Fruit fly (Drosophila melanogaster) Kc167 (cell line): ENCODE data around the gene moi.

Source experiments
- Myc ChIP-seq: fragments of >200 bp; optimal IDR thresholded peaks from 2 replicates; lab custom pipeline; 2017; ENCODE audit warnings: missing external identifiers
- h ChIP-seq: fragments of >200 bp; optimal IDR thresholded peaks from 3 replicates; lab custom pipeline; 2018; ENCODE audit warnings: missing external identifiers
- insv ChIP-seq: fragments of >200 bp; optimal IDR thresholded peaks from 3 replicates; lab custom pipeline; 2018; ENCODE audit warnings: missing external identifiers
- psq ChIP-seq: fragments of >200 bp; optimal IDR thresholded peaks from 2 replicates; lab custom pipeline; 2017; ENCODE audit warnings: missing external identifiers
- ttk ChIP-seq: sonication (Bioruptor generic); optimal IDR thresholded peaks from 2 replicates; lab custom pipeline; 2017; ENCODE audit warnings: missing external identifiers

dm6 chr3R:18249268-18249667, 6.1 kb upstream of the moi start:
- no peak for TF ChIP-seq psq (lab: Kevin White, UChicago)
- TF ChIP-seq h = no peak
- TF ChIP-seq insv = no peak
- TF ChIP-seq Myc (lab: Kevin White, UChicago) = no peak
- TF ChIP-seq ttk = no peak
